Fruit fly (Drosophila melanogaster) whole organism, wandering third instar larva: ENCODE measurements around the gene Abd-B.

ENCODE experiments used
- Abd-B ChIP-seq: fragments of >200 bp; optimal IDR thresholded peaks from 2 replicates; lab custom pipeline; 2017; ENCODE audit warnings: missing biosample characterization, missing genetic modification characterization
- CG32264 ChIP-seq: fragments of 200-800 bp; sonication (Bioruptor generic); optimal IDR thresholded peaks from 2 replicates; lab custom pipeline; 2016; ENCODE audit warnings: missing biosample characterization, missing genetic modification characterization
- CG9705 ChIP-seq: fragments of 200-800 bp; sonication (Bioruptor generic); optimal IDR thresholded peaks from 2 replicates; lab custom pipeline; 2018; ENCODE audit warnings: missing biosample characterization, mild to moderate bottlenecking, missing genetic modification characterization
- CrebA ChIP-seq: fragments of 200-800 bp; sonication (Bioruptor generic); optimal IDR thresholded peaks from 2 replicates; lab custom pipeline; 2016; ENCODE audit warnings: missing biosample characterization, mild to moderate bottlenecking, missing genetic modification characterization, borderline replicate concordance
- Dif ChIP-seq: fragments of 200-275, 200-300 bp; sonication (Bioruptor generic); optimal IDR thresholded peaks from 2 replicates; lab custom pipeline; 2018; ENCODE audit warnings: missing biosample characterization, missing genetic modification characterization; ENCODE audit not compliant: partially characterized antibody
- GATAd ChIP-seq: sonication (Bioruptor generic); optimal IDR thresholded peaks from 2 replicates; lab custom pipeline; 2016; ENCODE audit warnings: missing biosample characterization, missing genetic modification characterization
- HLH106 ChIP-seq: fragments of 200-800 bp; optimal IDR thresholded peaks from 3 replicates; lab custom pipeline; 2019; ENCODE audit warnings: missing biosample characterization, mild to moderate bottlenecking, missing genetic modification characterization, moderate library complexity
- Jra ChIP-seq: sonication (Bioruptor generic); optimal IDR thresholded peaks from 2 replicates; lab custom pipeline; 2016; ENCODE audit warnings: missing biosample characterization, missing genetic modification characterization
- Mio ChIP-seq: sonication (Bioruptor generic); optimal IDR thresholded peaks from 2 replicates; lab custom pipeline; 2016; ENCODE audit warnings: missing biosample characterization, missing genetic modification characterization
- N ChIP-seq: fragments of >200 bp; optimal IDR thresholded peaks from 2 replicates; lab custom pipeline; 2018; ENCODE audit warnings: missing biosample characterization, missing external identifiers, missing genetic modification characterization
- OdsH ChIP-seq: fragments of 200-800 bp; sonication (Bioruptor generic); optimal IDR thresholded peaks from 2 replicates; lab custom pipeline; 2016; ENCODE audit warnings: missing biosample characterization, mild to moderate bottlenecking, missing genetic modification characterization
- Rel ChIP-seq, 2 experiments: fragments of 200-800 bp; sonication (Bioruptor generic) in 1 of 2; optimal IDR thresholded peaks; 2 replicates in 1 of 2; 3 replicates in 1 of 2; lab custom pipeline; 2016 to 2019; ENCODE audit warnings: mild to moderate bottlenecking in 2 of 2, missing biosample characterization in 2 of 2, missing genetic modification characterization in 2 of 2, moderate library complexity in 1 of 2
- Sp1 ChIP-seq: fragments of 200-800 bp; sonication (Bioruptor generic); optimal IDR thresholded peaks from 3 replicates; lab custom pipeline; 2019; ENCODE audit warnings: missing biosample characterization, mild to moderate bottlenecking, missing genetic modification characterization, moderate library complexity
- Vsx2 ChIP-seq: fragments of 200-300, 225-300 bp; sonication (Bioruptor generic); optimal IDR thresholded peaks from 2 replicates; lab custom pipeline; 2018; ENCODE audit warnings: missing biosample characterization, missing genetic modification characterization; ENCODE audit not compliant: partially characterized antibody
- br ChIP-seq: fragments of 200-800 bp; sonication (Bioruptor generic); optimal IDR thresholded peaks from 2 replicates; lab custom pipeline; 2016; ENCODE audit warnings: missing biosample characterization, missing genetic modification characterization
- brk ChIP-seq: fragments of 200-800 bp; sonication (Bioruptor generic); optimal IDR thresholded peaks from 2 replicates; lab custom pipeline; 2016; ENCODE audit warnings: missing biosample characterization, mild to moderate bottlenecking, missing genetic modification characterization
- dl ChIP-seq, 2 experiments: fragments of 175-275, 200-275 bp in 1 of 2; fragments of 200-275 bp in 1 of 2; sonication (Bioruptor generic); optimal IDR thresholded peaks; lab custom pipeline; 2018; ENCODE audit warnings: mild to moderate bottlenecking in 2 of 2, missing biosample characterization in 2 of 2, missing genetic modification characterization in 2 of 2, moderate library complexity in 2 of 2; ENCODE audit not compliant: partially characterized antibody in 2 of 2, insufficient read depth in 1 of 2
- dmrt93B ChIP-seq: fragments of 200-800 bp; sonication (Bioruptor generic); optimal IDR thresholded peaks from 2 replicates; lab custom pipeline; 2018; ENCODE audit warnings: missing biosample characterization, mild to moderate bottlenecking, missing genetic modification characterization
- dsf ChIP-seq: sonication (Bioruptor generic); optimal IDR thresholded peaks from 2 replicates; lab custom pipeline; 2016; ENCODE audit warnings: missing biosample characterization, missing genetic modification characterization, borderline replicate concordance
- ey ChIP-seq: fragments of 200-800 bp; sonication (Bioruptor generic); optimal IDR thresholded peaks from 2 replicates; lab custom pipeline; 2016; ENCODE audit warnings: missing biosample characterization, missing genetic modification characterization
- foxo ChIP-seq, 2 experiments: fragments of 200-800 bp; sonication (Bioruptor generic); optimal IDR thresholded peaks; 2 replicates in 1 of 2; 3 replicates in 1 of 2; lab custom pipeline; 2016 to 2017; ENCODE audit warnings: missing biosample characterization in 2 of 2, missing genetic modification characterization in 2 of 2
- fru ChIP-seq: fragments of 200-800 bp; sonication (Bioruptor generic); optimal IDR thresholded peaks from 3 replicates; lab custom pipeline; 2016; ENCODE audit warnings: missing biosample characterization, mild to moderate bottlenecking, missing genetic modification characterization
- h ChIP-seq: fragments of 200-800 bp; sonication (Bioruptor generic); optimal IDR thresholded peaks from 3 replicates; lab custom pipeline; 2016; ENCODE audit warnings: missing biosample characterization, mild to moderate bottlenecking, missing genetic modification characterization
- jim ChIP-seq: fragments of 175-275, 200-325 bp; sonication (Bioruptor generic); optimal IDR thresholded peaks from 2 replicates; lab custom pipeline; 2016; ENCODE audit warnings: missing biosample characterization, mild to moderate bottlenecking, missing genetic modification characterization
- pan ChIP-seq: fragments of >200 bp; optimal IDR thresholded peaks from 2 replicates; lab custom pipeline; 2017
- rgr ChIP-seq: fragments of 200-800 bp; sonication (Bioruptor generic); optimal IDR thresholded peaks from 3 replicates; lab custom pipeline; 2016; ENCODE audit warnings: missing biosample characterization, mild to moderate bottlenecking, missing genetic modification characterization
- tai ChIP-seq: sonication (Bioruptor generic); optimal IDR thresholded peaks from 2 replicates; lab custom pipeline; 2016; ENCODE audit warnings: missing biosample characterization, missing genetic modification characterization
- usp ChIP-seq: fragments of >200 bp; optimal IDR thresholded peaks from 2 replicates; lab custom pipeline; 2017; ENCODE audit warnings: missing biosample characterization, missing genetic modification characterization
- woc ChIP-seq: sonication (Bioruptor generic); optimal IDR thresholded peaks from 2 replicates; lab custom pipeline; 2016; ENCODE audit warnings: missing biosample characterization, mild to moderate bottlenecking, missing genetic modification characterization

The Abd-B gene

dm6 chr3R:16915587-16915986 is 56.4 kb downstream of the Abd-B start:
- TF ChIP-seq dl (GFP tag; optimal IDR thresholded peaks at IDR 0.05; lab: Kevin White, UChicago; ENCODE audit: insufficient read depth in 1 of 2, partially characterized antibody in 2 of 2) (no peak), ey (GFP tag; lab: Kevin White, UChicago) (no peak), h (no peak), N (GFP tag; lab: Kevin White, UChicago) (no peak), OdsH (GFP tag; lab: Kevin White, UChicago) (no peak), woc (GFP tag; lab: Kevin White, UChicago) (no peak), Abd-B (no peak), tai (no peak)

- TF ChIP-seq CrebA (no peak), brk (GFP tag; lab: Kevin White, UChicago) (no peak), GATAd (GFP tag; lab: Kevin White, UChicago) (no peak)
Observed at dm6 chr3R:16913300-16913928, 58.6 kb downstream of the Abd-B start.

- TF ChIP-seq CG32264 (GFP tag; lab: Kevin White, UChicago) (no peak), N (GFP tag; lab: Kevin White, UChicago) (no peak), ey (GFP tag; lab: Kevin White, UChicago) (peak; percentile 11), tai (no peak), rgr (GFP tag; lab: Kevin White, UChicago) (peak; percentile 10), foxo (GFP tag; optimal IDR thresholded peaks at IDR 0.05; lab: Kevin White, UChicago) (peak in 1 of 2 experiments; percentile 16), OdsH (GFP tag; lab: Kevin White, UChicago) (peak; percentile 14), pan (lab: Kevin White, UChicago) (no peak), dmrt93B (no peak), h (peak; percentile 34)
Observed at dm6 chr3R:16907790-16908189, 64.2 kb downstream of the Abd-B start.

dm6 chr3R:16901995-16902394 is 70.0 kb downstream of the Abd-B start:
- no peak for TF ChIP-seq GATAd (GFP tag; lab: Kevin White, UChicago)
- no peak for TF ChIP-seq Mio (GFP tag; lab: Kevin White, UChicago)
- no peak for TF ChIP-seq OdsH (GFP tag; lab: Kevin White, UChicago)
- TF ChIP-seq Jra (GFP tag; lab: Kevin White, UChicago): no peak
- no peak for TF ChIP-seq h
- TF ChIP-seq Rel (GFP tag; optimal IDR thresholded peaks at IDR 0.05; lab: Kevin White, UChicago): no peak
- no peak for TF ChIP-seq Rel (tag; optimal IDR thresholded peaks at IDR 0.05; lab: Kevin White, UChicago)
- TF ChIP-seq Sp1: no peak
- no peak for TF ChIP-seq ey (GFP tag; lab: Kevin White, UChicago)
- TF ChIP-seq rgr (GFP tag; lab: Kevin White, UChicago): no peak
- no peak for TF ChIP-seq pan (lab: Kevin White, UChicago)
- TF ChIP-seq CG32264 (GFP tag; lab: Kevin White, UChicago): no peak
- TF ChIP-seq foxo (GFP tag; optimal IDR thresholded peaks at IDR 0.05; lab: Kevin White, UChicago): no peak
- TF ChIP-seq jim: no peak
- TF ChIP-seq dl (GFP tag; optimal IDR thresholded peaks at IDR 0.05; lab: Kevin White, UChicago; ENCODE audit: insufficient read depth in 1 of 2, partially characterized antibody in 2 of 2): no peak
- TF ChIP-seq dsf (GFP tag; lab: Kevin White, UChicago): no peak
- TF ChIP-seq CG9705: no peak
- no peak for TF ChIP-seq N (GFP tag; lab: Kevin White, UChicago)
- no peak for TF ChIP-seq Vsx2 (GFP tag; lab: Kevin White, UChicago)
- TF ChIP-seq fru: no peak
- no peak for TF ChIP-seq br (GFP tag; lab: Kevin White, UChicago)

dm6 chr3R:16899659-16900022 is 72.4 kb downstream of the Abd-B start:
- TF ChIP-seq HLH106 (tag; lab: Kevin White, UChicago) (no peak), rgr (GFP tag; lab: Kevin White, UChicago) (no peak), Dif (peak; percentile 12), usp (GFP tag; lab: Kevin White, UChicago) (no peak), br (GFP tag; lab: Kevin White, UChicago) (no peak), pan (lab: Kevin White, UChicago) (no peak), CG9705 (no peak)
